Fruit fly (Drosophila melanogaster) whole organism, prepupa: ENCODE results near the gene CG42819.
A peak's percentile ranks its signal among the peaks of the same experiment; 100 is the strongest.

Experiments used
- CG10631 ChIP-seq: fragments of 200-800 bp; sonication (Bioruptor generic); optimal IDR thresholded peaks from 2 replicates; lab custom pipeline; 2016; ENCODE audit warnings: missing biosample characterization, missing genetic modification characterization
- CG10669 ChIP-seq: fragments of 200-800 bp; sonication (Bioruptor generic); optimal IDR thresholded peaks from 3 replicates; lab custom pipeline; 2018; ENCODE audit warnings: missing biosample characterization, mild to moderate bottlenecking, missing genetic modification characterization, moderate library complexity
- CG11294 ChIP-seq: fragments of 200-800 bp; sonication (Bioruptor generic); IDR thresholded peaks from 2 replicates; pipeline ENCODE4 v1.3.6; 2022; ENCODE audit warnings: missing biosample characterization, missing genetic modification characterization
- CG11762 ChIP-seq: fragments of 200-800 bp; sonication (Bioruptor generic); optimal IDR thresholded peaks from 3 replicates; lab custom pipeline; 2016; ENCODE audit warnings: missing biosample characterization, missing genetic modification characterization; ENCODE audit not compliant: insufficient read depth
- CG11902 ChIP-seq: fragments of 200-800 bp; sonication (Bioruptor generic); optimal IDR thresholded peaks from 3 replicates; lab custom pipeline; 2016; ENCODE audit warnings: missing biosample characterization, missing genetic modification characterization
- CG1621 ChIP-seq: fragments of 200-800 bp; sonication (Bioruptor generic); optimal IDR thresholded peaks from 3 replicates; lab custom pipeline; 2018; ENCODE audit warnings: missing biosample characterization, mild to moderate bottlenecking, missing genetic modification characterization
- CG16779 ChIP-seq: fragments of 200-800 bp; sonication (Bioruptor generic); optimal IDR thresholded peaks from 3 replicates; lab custom pipeline; 2017; ENCODE audit warnings: missing biosample characterization, mild to moderate bottlenecking, missing genetic modification characterization
- CG3032 ChIP-seq: fragments of 200-800 bp; optimal IDR thresholded peaks from 2 replicates; lab custom pipeline; 2019; ENCODE audit warnings: missing biosample characterization, mild to moderate bottlenecking, missing genetic modification characterization, moderate library complexity
- CG31627 ChIP-seq: fragments of 200-800 bp; sonication (Bioruptor generic); optimal IDR thresholded peaks from 3 replicates; lab custom pipeline; 2016; ENCODE audit warnings: missing biosample characterization, missing genetic modification characterization
- CG6163 ChIP-seq: fragments of 200-800 bp; sonication (Bioruptor generic); IDR thresholded peaks from 3 replicates; pipeline ENCODE4 v1.3.6; 2022; ENCODE audit warnings: missing biosample characterization, missing genetic modification characterization
- CG6276 ChIP-seq: fragments of 200-800 bp; sonication (Bioruptor generic); optimal IDR thresholded peaks from 2 replicates; lab custom pipeline; 2017; ENCODE audit warnings: missing biosample characterization, mild to moderate bottlenecking, missing genetic modification characterization
- CG6808 ChIP-seq: fragments of 200-800 bp; sonication (Bioruptor generic); optimal IDR thresholded peaks from 3 replicates; lab custom pipeline; 2017; ENCODE audit warnings: missing biosample characterization, missing genetic modification characterization, mild to moderate bottlenecking, moderate library complexity, missing genetic modification reagents
- CG7368 ChIP-seq: fragments of 200-800 bp; sonication (Bioruptor generic); optimal IDR thresholded peaks from 3 replicates; lab custom pipeline; 2016; ENCODE audit warnings: missing biosample characterization, missing genetic modification characterization
- CG8319 ChIP-seq: fragments of 200-800 bp; sonication (Bioruptor generic); optimal IDR thresholded peaks from 3 replicates; lab custom pipeline; 2016; ENCODE audit warnings: missing biosample characterization, missing genetic modification characterization
- CG8632 ChIP-seq: fragments of 200-800 bp; sonication (Bioruptor generic); optimal IDR thresholded peaks from 3 replicates; lab custom pipeline; 2016; ENCODE audit warnings: missing biosample characterization, missing genetic modification characterization
- Eip75B ChIP-seq: fragments of 200-800 bp; sonication (Bioruptor generic); optimal IDR thresholded peaks from 3 replicates; lab custom pipeline; 2016; ENCODE audit warnings: missing biosample characterization, missing genetic modification characterization
- Eip78C ChIP-seq: fragments of 200-800 bp; sonication (Bioruptor generic); peaks from one replicate; lab custom pipeline; 2016; ENCODE audit warnings: missing biosample characterization, missing genetic modification characterization
- Ets21C ChIP-seq: fragments of 200-800 bp; sonication (Bioruptor generic); optimal IDR thresholded peaks from 3 replicates; lab custom pipeline; 2016; ENCODE audit warnings: missing biosample characterization, missing genetic modification characterization
- Ets96B ChIP-seq: fragments of 200-800 bp; optimal IDR thresholded peaks from 2 replicates; lab custom pipeline; 2019; ENCODE audit warnings: missing biosample characterization, mild to moderate bottlenecking, missing genetic modification characterization, moderate library complexity
- Hr39 ChIP-seq: fragments of 200-800 bp; sonication (Bioruptor generic); optimal IDR thresholded peaks from 2 replicates; lab custom pipeline; 2016; ENCODE audit warnings: missing biosample characterization, missing genetic modification characterization
- Hr4 ChIP-seq: fragments of 200-800 bp; sonication (Bioruptor generic); optimal IDR thresholded peaks from 3 replicates; lab custom pipeline; 2016; ENCODE audit warnings: missing biosample characterization, missing genetic modification characterization
- Lpt ChIP-seq: fragments of 200-800 bp; sonication (Bioruptor generic); optimal IDR thresholded peaks from 3 replicates; lab custom pipeline; 2016; ENCODE audit warnings: missing biosample characterization, missing genetic modification characterization
- Met ChIP-seq: fragments of 200-800 bp; sonication (Bioruptor generic); optimal IDR thresholded peaks from 3 replicates; lab custom pipeline; 2016; ENCODE audit warnings: missing biosample characterization, missing genetic modification characterization
- OdsH ChIP-seq: fragments of 200-800 bp; sonication (Bioruptor generic); optimal IDR thresholded peaks from 3 replicates; lab custom pipeline; 2016; ENCODE audit warnings: missing biosample characterization, missing genetic modification characterization
- Smox ChIP-seq: fragments of 200-800 bp; sonication (Bioruptor generic); optimal IDR thresholded peaks from 3 replicates; lab custom pipeline; 2016; ENCODE audit warnings: missing biosample characterization, missing genetic modification characterization
- Sox102F ChIP-seq: fragments of 200-800 bp; sonication (Bioruptor generic); optimal IDR thresholded peaks from 2 replicates; lab custom pipeline; 2016; ENCODE audit warnings: missing biosample characterization, mild to moderate bottlenecking, missing genetic modification characterization
- achi ChIP-seq: fragments of 200-800 bp; sonication (Bioruptor generic); optimal IDR thresholded peaks from 3 replicates; lab custom pipeline; 2016; ENCODE audit warnings: missing biosample characterization, missing genetic modification characterization
- acj6 ChIP-seq: fragments of 200-800 bp; sonication (Bioruptor generic); optimal IDR thresholded peaks from 3 replicates; lab custom pipeline; 2016; ENCODE audit warnings: missing biosample characterization, missing genetic modification characterization
- cyc ChIP-seq: fragments of 200-800 bp; sonication (Bioruptor generic); optimal IDR thresholded peaks from 3 replicates; lab custom pipeline; 2016; ENCODE audit warnings: missing biosample characterization, missing genetic modification characterization
- dac ChIP-seq: fragments of 200-800 bp; sonication (Bioruptor generic); optimal IDR thresholded peaks from 2 replicates; lab custom pipeline; 2017; ENCODE audit warnings: missing biosample characterization, mild to moderate bottlenecking, missing genetic modification characterization
- dsx ChIP-seq: fragments of 200-800 bp; optimal IDR thresholded peaks from 3 replicates; lab custom pipeline; 2019; ENCODE audit warnings: missing biosample characterization, mild to moderate bottlenecking, missing genetic modification characterization, moderate library complexity; ENCODE audit not compliant: poor library complexity, severe bottlenecking
- esn ChIP-seq: fragments of 200-800 bp; sonication (Bioruptor generic); optimal IDR thresholded peaks from 2 replicates; lab custom pipeline; 2016; ENCODE audit warnings: missing biosample characterization, mild to moderate bottlenecking, missing genetic modification characterization, moderate library complexity
- fd59A ChIP-seq: fragments of 200-800 bp; sonication (Bioruptor generic); optimal IDR thresholded peaks from 2 replicates; lab custom pipeline; 2017; ENCODE audit warnings: missing biosample characterization, mild to moderate bottlenecking, missing genetic modification characterization, missing genetic modification reagents
- fkh ChIP-seq: fragments of 200-800 bp; sonication (Bioruptor generic); optimal IDR thresholded peaks from 3 replicates; lab custom pipeline; 2017; ENCODE audit warnings: missing biosample characterization, mild to moderate bottlenecking, missing genetic modification characterization, moderate library complexity
- lz ChIP-seq: fragments of 200-800 bp; sonication (Bioruptor generic); optimal IDR thresholded peaks from 3 replicates; lab custom pipeline; 2016; ENCODE audit warnings: missing biosample characterization, missing genetic modification characterization
- net ChIP-seq: fragments of 200-800 bp; sonication (Bioruptor generic); optimal IDR thresholded peaks from 3 replicates; lab custom pipeline; 2016; ENCODE audit warnings: missing biosample characterization, missing genetic modification characterization
- pdm3 ChIP-seq: fragments of 200-800 bp; sonication (Bioruptor generic); optimal IDR thresholded peaks from 3 replicates; lab custom pipeline; 2016; ENCODE audit warnings: missing biosample characterization, missing genetic modification characterization
- spab ChIP-seq: fragments of 200-800 bp; sonication (Bioruptor generic); optimal IDR thresholded peaks from 2 replicates; lab custom pipeline; 2017; ENCODE audit warnings: missing biosample characterization, mild to moderate bottlenecking, missing genetic modification characterization, missing genetic modification reagents
- ss ChIP-seq, 2 experiments: fragments of 200-800 bp; sonication (Bioruptor generic); optimal IDR thresholded peaks; 2 replicates in 1 of 2; 3 replicates in 1 of 2; lab custom pipeline; 2017 to 2018; ENCODE audit warnings: mild to moderate bottlenecking in 2 of 2, missing biosample characterization in 2 of 2, missing genetic modification characterization in 2 of 2, moderate library complexity in 1 of 2
- svp ChIP-seq: fragments of 200-800 bp; sonication (Bioruptor generic); peaks from one replicate; lab custom pipeline; 2016; ENCODE audit warnings: missing biosample characterization, missing genetic modification characterization
- topi ChIP-seq: fragments of 200-800 bp; sonication (Bioruptor generic); optimal IDR thresholded peaks from 3 replicates; lab custom pipeline; 2016; ENCODE audit warnings: missing biosample characterization, missing genetic modification characterization
- vri ChIP-seq: fragments of 200-800 bp; sonication (Bioruptor generic); optimal IDR thresholded peaks from 3 replicates; lab custom pipeline; 2016; ENCODE audit warnings: missing biosample characterization, mild to moderate bottlenecking, missing genetic modification characterization

The CG42819 gene

dm6 chr2L:8365701-8366643 is 23.2 kb downstream of the CG42819 start, which contains the start of gene Pp2A-29B:
Gene Pp2A-29B (plus strand): TSS chr2L:8366038.
- no peak for TF ChIP-seq spab (GFP tag; lab: Kevin White, UChicago)
- peak; percentile 82 for TF ChIP-seq svp
- peak; percentile 42 for TF ChIP-seq Sox102F (GFP tag; lab: Kevin White, UChicago)
- TF ChIP-seq Ets96B (tag; lab: Kevin White, UChicago): peak; percentile 12
- TF ChIP-seq CG31627 (GFP tag; lab: Kevin White, UChicago): peak; percentile 42
- TF ChIP-seq CG3032 (tag; lab: Kevin White, UChicago): peak; percentile 12
- TF ChIP-seq lz: peak; percentile 55
- TF ChIP-seq ss (GFP tag; optimal IDR thresholded peaks at IDR 0.05; lab: Kevin White, UChicago): peak in 1 of 2 experiments; percentile 48
- TF ChIP-seq topi (GFP tag; lab: Kevin White, UChicago): peak; percentile 39
- TF ChIP-seq OdsH (GFP tag; lab: Kevin White, UChicago): peak; percentile 36
- TF ChIP-seq CG8319: no peak
- TF ChIP-seq CG7368 (GFP tag; lab: Kevin White, UChicago): no peak
- no peak for TF ChIP-seq fd59A
- peak; percentile 45 for TF ChIP-seq CG10631
- TF ChIP-seq net: no peak
- TF ChIP-seq CG11294 (GFP tag; lab: Robert Waterston, UW): no peak
- TF ChIP-seq CG6808 (GFP tag; lab: Kevin White, UChicago): no peak
- TF ChIP-seq dac: no peak
- TF ChIP-seq esn (GFP tag; lab: Kevin White, UChicago): peak; percentile 54
- TF ChIP-seq CG10669 (GFP tag; lab: Kevin White, UChicago): peak; percentile 19
- TF ChIP-seq vri: peak; percentile 27
- peak; percentile 31 for TF ChIP-seq Eip75B (GFP tag; lab: Kevin White, UChicago)
- peak; percentile 75 for TF ChIP-seq fkh (GFP tag; lab: Kevin White, UChicago)
- no peak for TF ChIP-seq CG6276 (GFP tag; lab: Kevin White, UChicago)
- no peak for TF ChIP-seq CG8632 (GFP tag; lab: Kevin White, UChicago)
- peak; percentile 58 for TF ChIP-seq Smox
- TF ChIP-seq Lpt (GFP tag; lab: Kevin White, UChicago): no peak
- TF ChIP-seq CG11902 (GFP tag; lab: Kevin White, UChicago): peak; percentile 38
- peak; percentile 92 for TF ChIP-seq achi (GFP tag; lab: Kevin White, UChicago)
- no peak for TF ChIP-seq CG16779
- peak; percentile 77 for TF ChIP-seq Eip78C (GFP tag; lab: Kevin White, UChicago)
- peak; percentile 48 for TF ChIP-seq Hr39 (GFP tag; lab: Kevin White, UChicago)
- TF ChIP-seq CG6163: 0 out of 3 replicates have a peak, but pooled peaks have one; percentile 6
- peak; percentile 44 for TF ChIP-seq Hr4
- TF ChIP-seq acj6 (GFP tag; lab: Kevin White, UChicago): peak; percentile 15
- TF ChIP-seq CG11762 (GFP tag; lab: Kevin White, UChicago): no peak
- TF ChIP-seq CG1621 (tag; lab: Kevin White, UChicago): no peak
- TF ChIP-seq cyc (GFP tag; lab: Kevin White, UChicago): peak; percentile 10
- TF ChIP-seq Ets21C: peak; percentile 50
- peak; percentile 46 for TF ChIP-seq pdm3 (GFP tag; lab: Kevin White, UChicago)
- peak; percentile 40 for TF ChIP-seq Met (GFP tag; lab: Kevin White, UChicago)
- TF ChIP-seq dsx (GFP tag; lab: Kevin White, UChicago): no peak
